Fruit fly (Drosophila melanogaster) S2 (cell line): Measurements from ENCODE around the gene CG34265.

Experiments
- CG8478 ChIP-seq: fragments of >200 bp; optimal IDR thresholded peaks from 2 replicates; lab custom pipeline; 2018
- CTCF ChIP-seq, 2 experiments: fragments of >200 bp; optimal IDR thresholded peaks; 2 replicates each; lab custom pipeline; 2018

- TF ChIP-seq CG8478 (lab: Kevin White, UChicago), result no peak
- TF ChIP-seq CTCF (optimal IDR thresholded peaks at IDR 0.05; lab: Kevin White, UChicago), result no peak
Observed at dm6 chr3L:3249997-3250774, 18.1 kb upstream of the CG34265 start.
